Fruit fly (Drosophila melanogaster) whole organism, prepupa: ENCODE data around the gene Naxe.

Source experiments
- Blimp-1 ChIP-seq: fragments of 200-800 bp; sonication (Bioruptor generic); optimal IDR thresholded peaks from 3 replicates; lab custom pipeline; 2017; ENCODE audit warnings: missing biosample characterization, missing genetic modification characterization, mild to moderate bottlenecking, moderate library complexity, missing genetic modification reagents
- CG10631 ChIP-seq: fragments of 200-800 bp; sonication (Bioruptor generic); optimal IDR thresholded peaks from 2 replicates; lab custom pipeline; 2016; ENCODE audit warnings: missing biosample characterization, missing genetic modification characterization
- CG11294 ChIP-seq: fragments of 200-800 bp; sonication (Bioruptor generic); IDR thresholded peaks from 2 replicates; pipeline ENCODE4 v1.3.6; 2022; ENCODE audit warnings: missing biosample characterization, missing genetic modification characterization
- CG11762 ChIP-seq: fragments of 200-800 bp; sonication (Bioruptor generic); optimal IDR thresholded peaks from 3 replicates; lab custom pipeline; 2016; ENCODE audit warnings: missing biosample characterization, missing genetic modification characterization; ENCODE audit not compliant: insufficient read depth
- CG11902 ChIP-seq: fragments of 200-800 bp; sonication (Bioruptor generic); optimal IDR thresholded peaks from 3 replicates; lab custom pipeline; 2016; ENCODE audit warnings: missing biosample characterization, missing genetic modification characterization
- CG1621 ChIP-seq: fragments of 200-800 bp; sonication (Bioruptor generic); optimal IDR thresholded peaks from 3 replicates; lab custom pipeline; 2018; ENCODE audit warnings: missing biosample characterization, mild to moderate bottlenecking, missing genetic modification characterization
- CG16779 ChIP-seq: fragments of 200-800 bp; sonication (Bioruptor generic); optimal IDR thresholded peaks from 3 replicates; lab custom pipeline; 2017; ENCODE audit warnings: missing biosample characterization, mild to moderate bottlenecking, missing genetic modification characterization
- CG3032 ChIP-seq: fragments of 200-800 bp; optimal IDR thresholded peaks from 2 replicates; lab custom pipeline; 2019; ENCODE audit warnings: missing biosample characterization, mild to moderate bottlenecking, missing genetic modification characterization, moderate library complexity
- CG31627 ChIP-seq: fragments of 200-800 bp; sonication (Bioruptor generic); optimal IDR thresholded peaks from 3 replicates; lab custom pipeline; 2016; ENCODE audit warnings: missing biosample characterization, missing genetic modification characterization
- CG34406 ChIP-seq: fragments of 200-800 bp; sonication (Bioruptor generic); optimal IDR thresholded peaks from 3 replicates; lab custom pipeline; 2016; ENCODE audit warnings: missing biosample characterization, missing genetic modification characterization
- CG3919 ChIP-seq: fragments of 200-800 bp; sonication (Bioruptor generic); optimal IDR thresholded peaks from 3 replicates; lab custom pipeline; 2016; ENCODE audit warnings: missing biosample characterization, missing genetic modification characterization
- CG6276 ChIP-seq: fragments of 200-800 bp; sonication (Bioruptor generic); optimal IDR thresholded peaks from 2 replicates; lab custom pipeline; 2017; ENCODE audit warnings: missing biosample characterization, mild to moderate bottlenecking, missing genetic modification characterization
- CG6792 ChIP-seq: fragments of 200-800 bp; sonication (Bioruptor generic); optimal IDR thresholded peaks from 3 replicates; lab custom pipeline; 2016; ENCODE audit warnings: missing biosample characterization, missing genetic modification characterization
- CG6808 ChIP-seq: fragments of 200-800 bp; sonication (Bioruptor generic); optimal IDR thresholded peaks from 3 replicates; lab custom pipeline; 2017; ENCODE audit warnings: missing biosample characterization, missing genetic modification characterization, mild to moderate bottlenecking, moderate library complexity, missing genetic modification reagents
- CG6854 ChIP-seq: fragments of 200-800 bp; sonication (Bioruptor generic); optimal IDR thresholded peaks from 2 replicates; lab custom pipeline; 2017; ENCODE audit warnings: missing biosample characterization, mild to moderate bottlenecking, missing genetic modification characterization
- CG7368 ChIP-seq: fragments of 200-800 bp; sonication (Bioruptor generic); optimal IDR thresholded peaks from 3 replicates; lab custom pipeline; 2016; ENCODE audit warnings: missing biosample characterization, missing genetic modification characterization
- CG8119 ChIP-seq: fragments of 200-800 bp; sonication (Bioruptor generic); IDR thresholded peaks from 3 replicates; pipeline ENCODE4 v1.3.6; 2022; ENCODE audit warnings: missing biosample characterization, missing genetic modification characterization
- CG8319 ChIP-seq: fragments of 200-800 bp; sonication (Bioruptor generic); optimal IDR thresholded peaks from 3 replicates; lab custom pipeline; 2016; ENCODE audit warnings: missing biosample characterization, missing genetic modification characterization
- CG9139 ChIP-seq: fragments of 200-800 bp; sonication (Bioruptor generic); optimal IDR thresholded peaks from 3 replicates; lab custom pipeline; 2017; ENCODE audit warnings: missing biosample characterization, mild to moderate bottlenecking, missing genetic modification characterization
- Eip75B ChIP-seq: fragments of 200-800 bp; sonication (Bioruptor generic); optimal IDR thresholded peaks from 3 replicates; lab custom pipeline; 2016; ENCODE audit warnings: missing biosample characterization, missing genetic modification characterization
- Eip78C ChIP-seq: fragments of 200-800 bp; sonication (Bioruptor generic); peaks from one replicate; lab custom pipeline; 2016; ENCODE audit warnings: missing biosample characterization, missing genetic modification characterization
- Eip93F ChIP-seq: fragments of 200-800 bp; sonication (Bioruptor generic); optimal IDR thresholded peaks from 2 replicates; lab custom pipeline; 2016; ENCODE audit warnings: missing biosample characterization, mild to moderate bottlenecking, missing genetic modification characterization
- Ets21C ChIP-seq: fragments of 200-800 bp; sonication (Bioruptor generic); optimal IDR thresholded peaks from 3 replicates; lab custom pipeline; 2016; ENCODE audit warnings: missing biosample characterization, missing genetic modification characterization
- Hr38 ChIP-seq: sonication (Bioruptor generic); optimal IDR thresholded peaks from 2 replicates; lab custom pipeline; 2016; ENCODE audit warnings: missing biosample characterization, missing genetic modification characterization
- Hr39 ChIP-seq: fragments of 200-800 bp; sonication (Bioruptor generic); optimal IDR thresholded peaks from 2 replicates; lab custom pipeline; 2016; ENCODE audit warnings: missing biosample characterization, missing genetic modification characterization
- Lpt ChIP-seq: fragments of 200-800 bp; sonication (Bioruptor generic); optimal IDR thresholded peaks from 3 replicates; lab custom pipeline; 2016; ENCODE audit warnings: missing biosample characterization, missing genetic modification characterization
- Sox102F ChIP-seq: fragments of 200-800 bp; sonication (Bioruptor generic); optimal IDR thresholded peaks from 2 replicates; lab custom pipeline; 2016; ENCODE audit warnings: missing biosample characterization, mild to moderate bottlenecking, missing genetic modification characterization
- Sox14 ChIP-seq: fragments of 200-800 bp; sonication (Bioruptor generic); optimal IDR thresholded peaks from 3 replicates; lab custom pipeline; 2016; ENCODE audit warnings: missing biosample characterization, missing genetic modification characterization
- Sox15 ChIP-seq: fragments of 200-800 bp; sonication (Bioruptor generic); optimal IDR thresholded peaks from 3 replicates; lab custom pipeline; 2016; ENCODE audit warnings: missing biosample characterization, missing genetic modification characterization
- achi ChIP-seq: fragments of 200-800 bp; sonication (Bioruptor generic); optimal IDR thresholded peaks from 3 replicates; lab custom pipeline; 2016; ENCODE audit warnings: missing biosample characterization, missing genetic modification characterization
- acj6 ChIP-seq: fragments of 200-800 bp; sonication (Bioruptor generic); optimal IDR thresholded peaks from 3 replicates; lab custom pipeline; 2016; ENCODE audit warnings: missing biosample characterization, missing genetic modification characterization
- cyc ChIP-seq: fragments of 200-800 bp; sonication (Bioruptor generic); optimal IDR thresholded peaks from 3 replicates; lab custom pipeline; 2016; ENCODE audit warnings: missing biosample characterization, missing genetic modification characterization
- dac ChIP-seq: fragments of 200-800 bp; sonication (Bioruptor generic); optimal IDR thresholded peaks from 2 replicates; lab custom pipeline; 2017; ENCODE audit warnings: missing biosample characterization, mild to moderate bottlenecking, missing genetic modification characterization
- eg ChIP-seq: fragments of 200-800 bp; sonication (Bioruptor generic); IDR thresholded peaks from 3 replicates; pipeline ENCODE4 v1.3.6; 2022; ENCODE audit warnings: missing biosample characterization, missing genetic modification characterization
- esn ChIP-seq: fragments of 200-800 bp; sonication (Bioruptor generic); optimal IDR thresholded peaks from 2 replicates; lab custom pipeline; 2016; ENCODE audit warnings: missing biosample characterization, mild to moderate bottlenecking, missing genetic modification characterization, moderate library complexity
- fd85E ChIP-seq: fragments of 200-800 bp; sonication (Bioruptor generic); optimal IDR thresholded peaks from 3 replicates; lab custom pipeline; 2016; ENCODE audit warnings: missing biosample characterization, missing genetic modification characterization
- fkh ChIP-seq: fragments of 200-800 bp; sonication (Bioruptor generic); optimal IDR thresholded peaks from 3 replicates; lab custom pipeline; 2017; ENCODE audit warnings: missing biosample characterization, mild to moderate bottlenecking, missing genetic modification characterization, moderate library complexity
- net ChIP-seq: fragments of 200-800 bp; sonication (Bioruptor generic); optimal IDR thresholded peaks from 3 replicates; lab custom pipeline; 2016; ENCODE audit warnings: missing biosample characterization, missing genetic modification characterization
- pdm3 ChIP-seq: fragments of 200-800 bp; sonication (Bioruptor generic); optimal IDR thresholded peaks from 3 replicates; lab custom pipeline; 2016; ENCODE audit warnings: missing biosample characterization, missing genetic modification characterization
- salr ChIP-seq, 2 experiments: fragments of 200-800 bp; sonication (Bioruptor generic); optimal IDR thresholded peaks; 3 replicates each; lab custom pipeline; 2016 to 2018; ENCODE audit warnings: missing biosample characterization in 2 of 2, missing genetic modification characterization in 2 of 2, mild to moderate bottlenecking in 1 of 2
- spab ChIP-seq: fragments of 200-800 bp; sonication (Bioruptor generic); optimal IDR thresholded peaks from 2 replicates; lab custom pipeline; 2017; ENCODE audit warnings: missing biosample characterization, mild to moderate bottlenecking, missing genetic modification characterization, missing genetic modification reagents
- ss ChIP-seq, 2 experiments: fragments of 200-800 bp; sonication (Bioruptor generic); optimal IDR thresholded peaks; 2 replicates in 1 of 2; 3 replicates in 1 of 2; lab custom pipeline; 2017 to 2018; ENCODE audit warnings: mild to moderate bottlenecking in 2 of 2, missing biosample characterization in 2 of 2, missing genetic modification characterization in 2 of 2, moderate library complexity in 1 of 2
- svp ChIP-seq: fragments of 200-800 bp; sonication (Bioruptor generic); peaks from one replicate; lab custom pipeline; 2016; ENCODE audit warnings: missing biosample characterization, missing genetic modification characterization
- topi ChIP-seq: fragments of 200-800 bp; sonication (Bioruptor generic); optimal IDR thresholded peaks from 3 replicates; lab custom pipeline; 2016; ENCODE audit warnings: missing biosample characterization, missing genetic modification characterization

The Naxe gene

DNA sequence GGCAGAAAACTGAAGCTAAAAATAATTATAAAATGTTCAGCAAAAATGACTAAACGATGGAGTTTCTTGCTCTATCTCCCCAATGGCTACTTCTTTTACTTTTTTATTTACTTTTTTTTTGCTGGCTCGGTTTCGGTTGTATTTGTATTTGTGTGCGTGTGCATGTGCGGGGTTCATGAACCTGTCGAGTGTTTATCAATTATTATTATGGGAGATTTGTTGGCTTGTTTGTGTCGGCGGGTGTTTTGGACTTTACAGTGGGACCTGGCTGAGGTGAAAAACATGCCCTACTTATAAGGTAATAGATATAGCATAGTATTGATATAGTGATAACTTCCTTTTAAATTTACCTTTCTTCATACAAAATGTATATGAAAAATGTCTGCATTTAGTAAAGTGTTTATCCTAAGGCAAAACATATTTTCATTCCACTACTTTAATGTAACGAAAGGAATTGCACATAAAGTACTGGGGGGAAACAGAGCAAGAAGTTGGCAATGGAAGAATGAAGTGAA, 17.7 kb upstream of the Naxe start (continued):
- TF ChIP-seq Lpt (GFP tag; lab: Kevin White, UChicago) (no peak), svp (GFP tag; lab: Kevin White, UChicago) (peak; percentile 92), CG6808 (GFP tag; lab: Kevin White, UChicago) (no peak), ss (GFP tag; optimal IDR thresholded peaks at IDR 0.05; lab: Kevin White, UChicago) (no peak), CG16779 (tag; lab: Kevin White, UChicago) (no peak), CG8119 (no peak), eg (GFP tag; lab: Robert Waterston, UW) (no peak), esn (GFP tag; lab: Kevin White, UChicago) (peak; percentile 18), dac (GFP tag; lab: Kevin White, UChicago) (no peak), pdm3 (GFP tag; lab: Kevin White, UChicago) (peak; percentile 18), spab (GFP tag; lab: Kevin White, UChicago) (no peak), Ets21C (GFP tag; lab: Kevin White, UChicago) (no peak), Sox15 (no peak), CG31627 (GFP tag; lab: Kevin White, UChicago) (peak; percentile 7), CG11762 (GFP tag; lab: Kevin White, UChicago) (no peak), CG34406 (GFP tag; lab: Kevin White, UChicago) (no peak), CG8319 (GFP tag; lab: Kevin White, UChicago) (no peak), acj6 (no peak), CG11902 (no peak), fkh (GFP tag; lab: Kevin White, UChicago) (no peak), Blimp-1 (GFP tag; lab: Kevin White, UChicago) (no peak)
- TF ChIP-seq, all 60 proteins: peak for 10

DNA sequence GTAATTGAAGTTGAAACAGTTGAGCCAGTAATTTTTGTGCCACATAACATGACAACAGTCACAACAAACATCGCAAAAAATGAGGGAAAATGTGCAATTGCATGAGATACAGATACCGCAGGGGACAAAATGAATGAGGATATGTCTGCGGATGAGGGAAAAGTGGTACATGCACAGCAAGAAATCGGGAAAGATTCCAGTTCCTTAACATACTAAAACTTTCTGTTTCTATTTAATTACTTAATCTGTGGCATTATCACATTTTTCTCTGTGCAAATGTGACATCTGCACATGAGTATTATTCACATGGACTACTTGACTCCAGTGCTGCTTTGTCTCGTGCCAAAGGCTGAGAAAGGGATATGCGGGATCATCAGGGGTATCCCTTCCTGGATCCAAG, 6.8 kb upstream of the Naxe start:
- TF ChIP-seq topi (no peak), CG6792 (GFP tag; lab: Kevin White, UChicago) (no peak), eg (GFP tag; lab: Robert Waterston, UW) (no peak), CG31627 (GFP tag; lab: Kevin White, UChicago) (no peak), CG9139 (GFP tag; lab: Kevin White, UChicago) (no peak), achi (GFP tag; lab: Kevin White, UChicago) (no peak), pdm3 (GFP tag; lab: Kevin White, UChicago) (peak; percentile 14), CG10631 (GFP tag; lab: Kevin White, UChicago) (no peak), CG3032 (no peak), CG11294 (GFP tag; lab: Robert Waterston, UW) (no peak), ss (GFP tag; optimal IDR thresholded peaks at IDR 0.05; lab: Kevin White, UChicago) (no peak), CG1621 (tag; lab: Kevin White, UChicago) (no peak), spab (GFP tag; lab: Kevin White, UChicago) (no peak), Eip78C (GFP tag; lab: Kevin White, UChicago) (peak; percentile 65), CG6854 (GFP tag; lab: Kevin White, UChicago) (no peak), svp (GFP tag; lab: Kevin White, UChicago) (peak; percentile 62), CG7368 (no peak), Sox15 (no peak), Hr38 (GFP tag; lab: Kevin White, UChicago) (no peak), CG3919 (GFP tag; lab: Kevin White, UChicago) (no peak)
- TF ChIP-seq, all 60 proteins: peak for 3

DNA sequence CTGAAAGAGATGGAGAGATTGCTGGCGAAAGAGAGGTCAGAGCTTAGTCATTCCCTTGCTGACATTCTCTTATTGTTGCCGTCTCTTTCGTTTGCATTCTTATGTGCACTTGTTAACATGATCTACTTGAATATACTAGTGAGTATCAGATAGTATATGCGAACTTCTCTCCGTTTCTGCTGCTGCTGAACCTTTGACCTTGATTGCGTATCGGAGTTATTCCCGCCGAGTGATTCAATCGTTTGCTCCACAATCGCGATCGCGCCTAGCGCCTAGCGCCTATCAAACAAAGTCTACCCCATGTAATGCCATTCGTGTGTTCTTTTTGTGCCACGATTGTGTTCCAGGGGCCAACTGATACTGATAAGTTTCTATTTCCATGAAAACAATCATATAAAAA, 3.2 kb upstream of the Naxe start:
- TF ChIP-seq CG6276 (peak; percentile 3), salr (GFP tag; optimal IDR thresholded peaks at IDR 0.05; lab: Kevin White, UChicago) (no peak), CG8319 (GFP tag; lab: Kevin White, UChicago) (no peak), fd85E (GFP tag; lab: Kevin White, UChicago) (no peak), net (GFP tag; lab: Kevin White, UChicago) (no peak), CG6854 (GFP tag; lab: Kevin White, UChicago) (no peak), CG11902 (no peak), eg (GFP tag; lab: Robert Waterston, UW) (0 out of 3 replicates have a peak, but pooled peaks have one; percentile 22), Hr39 (GFP tag; lab: Kevin White, UChicago) (no peak), Sox15 (no peak), Sox102F (GFP tag; lab: Kevin White, UChicago) (no peak), svp (GFP tag; lab: Kevin White, UChicago) (peak; percentile 69), Eip93F (GFP tag; lab: Kevin White, UChicago) (no peak), Sox14 (GFP tag; lab: Kevin White, UChicago) (no peak), cyc (GFP tag; lab: Kevin White, UChicago) (no peak), Eip75B (GFP tag; lab: Kevin White, UChicago) (no peak), CG1621 (tag; lab: Kevin White, UChicago) (no peak), esn (GFP tag; lab: Kevin White, UChicago) (no peak), Eip78C (GFP tag; lab: Kevin White, UChicago) (peak; percentile 25)
